Worm (Caenorhabditis elegans) whole organism, late embryonic: ENCODE results near the gene ZK686.1.

Experiments used
- C08G9.2 ChIP-seq: sonication (generic microtip); optimal IDR thresholded peaks from 2 replicates; lab custom pipeline; 2016; ENCODE audit warnings: mild to moderate bottlenecking, missing genetic modification characterization, moderate library complexity, missing compliant biosample characterization
- F13H6.1 ChIP-seq: sonication (generic microtip); optimal IDR thresholded peaks from 2 replicates; lab custom pipeline; 2016; ENCODE audit warnings: missing genetic modification characterization, missing compliant biosample characterization
- ama-1 ChIP-seq: fragments of 150-350 bp; optimal IDR thresholded peaks from 2 replicates; lab custom pipeline; 2014
- ceh-18 ChIP-seq: sonication (generic microtip); optimal IDR thresholded peaks from 2 replicates; lab custom pipeline; 2016; ENCODE audit warnings: missing genetic modification characterization, missing compliant biosample characterization
- ceh-24 ChIP-seq: sonication (generic microtip); optimal IDR thresholded peaks from 2 replicates; lab custom pipeline; 2016; ENCODE audit warnings: mild to moderate bottlenecking, missing genetic modification characterization, missing compliant biosample characterization
- ets-4 ChIP-seq: sonication (generic microtip); optimal IDR thresholded peaks from 2 replicates; lab custom pipeline; 2016; ENCODE audit warnings: missing genetic modification characterization, missing compliant biosample characterization
- fax-1 ChIP-seq: sonication (generic microtip); optimal IDR thresholded peaks from 2 replicates; lab custom pipeline; 2016; ENCODE audit warnings: missing genotype, missing genetic modification characterization, missing compliant biosample characterization
- fkh-6 ChIP-seq: sonication (generic microtip); optimal IDR thresholded peaks from 2 replicates; lab custom pipeline; 2016; ENCODE audit warnings: missing genetic modification characterization, missing compliant biosample characterization
- hlh-13 ChIP-seq: fragments of 200-800 bp; sonication (Bioruptor generic); optimal IDR thresholded peaks from 2 replicates; lab custom pipeline; 2018; ENCODE audit warnings: mild to moderate bottlenecking, missing genetic modification characterization, missing compliant biosample characterization
- nhr-11 ChIP-seq: fragments of 150-350 bp; optimal IDR thresholded peaks from 2 replicates; lab custom pipeline; 2014; ENCODE audit warnings: missing biosample characterization, missing genetic modification characterization
- npax-4 ChIP-seq: sonication (generic microtip); optimal IDR thresholded peaks from 2 replicates; lab custom pipeline; 2016; ENCODE audit warnings: missing genetic modification characterization, missing compliant biosample characterization
- sox-2 ChIP-seq: fragments of 200-800 bp; sonication (Bioruptor generic); IDR thresholded peaks from 2 replicates; pipeline ENCODE4 v1.3.6; 2022; ENCODE audit warnings: missing genetic modification reagents, missing genetic modification characterization, missing compliant biosample characterization
- unc-86 ChIP-seq: sonication (generic microtip); optimal IDR thresholded peaks from 2 replicates; lab custom pipeline; 2016; ENCODE audit warnings: missing genetic modification characterization, missing compliant biosample characterization

- TF ChIP-seq ceh-24 (tag; lab: Kevin White, UChicago) (no peak), hlh-13 (GFP tag; lab: Kevin White, UChicago) (no peak), npax-4 (tag; lab: Kevin White, UChicago) (no peak), ets-4 (tag; lab: Kevin White, UChicago) (no peak), F13H6.1 (tag; lab: Kevin White, UChicago) (no peak), fax-1 (tag; lab: Kevin White, UChicago) (no peak), C08G9.2 (no peak), sox-2 (no peak), fkh-6 (tag; lab: Kevin White, UChicago) (no peak), ceh-18 (tag; lab: Kevin White, UChicago) (no peak), ama-1 (no peak), unc-86 (tag; lab: Kevin White, UChicago) (no peak), nhr-11 (tag; lab: Kevin White, UChicago) (no peak)
Observed at ce11 chrIII:7783354-7783753, 10.4 kb downstream of the ZK686.1 start, which contains the start of gene mab-5.
